Worm (Caenorhabditis elegans) whole organism, L2 larva: ENCODE results near the gene sto-1.

Source experiments
- C34F6.9 ChIP-seq: fragments of 150-350 bp; optimal IDR thresholded peaks from 2 replicates; lab custom pipeline; 2014; ENCODE audit warnings: missing biosample characterization, missing genetic modification characterization
- R02D3.7 ChIP-seq: fragments of 150-350 bp; optimal IDR thresholded peaks from 2 replicates; lab custom pipeline; 2014; ENCODE audit warnings: missing biosample characterization, missing genetic modification characterization
- Y55F3AM.14 ChIP-seq: fragments of 200-800 bp; sonication (Bioruptor generic); optimal IDR thresholded peaks from 2 replicates; lab custom pipeline; 2018; ENCODE audit warnings: mild to moderate bottlenecking, missing genetic modification characterization, missing compliant biosample characterization
- ZK546.5 ChIP-seq: sonication (generic microtip); optimal IDR thresholded peaks from 2 replicates; lab custom pipeline; 2017; ENCODE audit warnings: missing biosample characterization, missing genetic modification characterization
- aly-2 ChIP-seq: fragments of 150-350 bp; optimal IDR thresholded peaks from 2 replicates; lab custom pipeline; 2014; ENCODE audit warnings: missing biosample characterization, missing genetic modification characterization
- blmp-1 ChIP-seq: sonication (generic microtip); optimal IDR thresholded peaks from 2 replicates; lab custom pipeline; 2017; ENCODE audit warnings: missing genetic modification characterization, mild to moderate bottlenecking, missing compliant biosample characterization, antibody characterized with exemption, moderate library complexity; ENCODE audit not compliant: insufficient read depth
- ceh-16 ChIP-seq: fragments of 150-350 bp; optimal IDR thresholded peaks from 2 replicates; lab custom pipeline; 2014; ENCODE audit warnings: missing biosample characterization, missing genetic modification characterization
- dmd-4 ChIP-seq: sonication (generic microtip); optimal IDR thresholded peaks from 2 replicates; lab custom pipeline; 2017; ENCODE audit warnings: missing biosample characterization, missing genetic modification characterization
- elt-1 ChIP-seq: fragments of 150-350 bp; optimal IDR thresholded peaks from 2 replicates; lab custom pipeline; 2014; ENCODE audit warnings: missing biosample characterization, missing genetic modification characterization
- fos-1 ChIP-seq: fragments of 150-350 bp; optimal IDR thresholded peaks from 2 replicates; lab custom pipeline; 2014; ENCODE audit warnings: missing biosample characterization, missing genetic modification characterization
- gmeb-1 ChIP-seq: fragments of 150-350 bp; optimal IDR thresholded peaks from 2 replicates; lab custom pipeline; 2014; ENCODE audit warnings: missing biosample characterization, missing genetic modification characterization
- lin-11 ChIP-seq: fragments of 150-350 bp; sonication (generic microtip); optimal IDR thresholded peaks from 2 replicates; lab custom pipeline; 2014; ENCODE audit warnings: missing biosample characterization, missing genetic modification characterization, inconsistent platforms, mixed read lengths
- nhr-10 ChIP-seq: sonication (generic microtip); optimal IDR thresholded peaks from 2 replicates; lab custom pipeline; 2017; ENCODE audit warnings: missing biosample characterization, missing genetic modification characterization
- nhr-129 ChIP-seq: fragments of 150-350 bp; optimal IDR thresholded peaks from 2 replicates; lab custom pipeline; 2014; ENCODE audit warnings: missing biosample characterization, missing genetic modification characterization
- nhr-23 ChIP-seq: fragments of 150-350 bp; optimal IDR thresholded peaks from 2 replicates; lab custom pipeline; 2014; ENCODE audit warnings: missing biosample characterization, missing genetic modification reagents, missing genetic modification characterization
- nhr-77 ChIP-seq: fragments of 150-350 bp; optimal IDR thresholded peaks from 2 replicates; lab custom pipeline; 2014; ENCODE audit warnings: missing biosample characterization, missing genetic modification characterization
- peb-1 ChIP-seq: fragments of 150-350 bp; optimal IDR thresholded peaks from 2 replicates; lab custom pipeline; 2014; ENCODE audit warnings: missing biosample characterization, missing genetic modification characterization
- sem-4 ChIP-seq: fragments of 150-350 bp; optimal IDR thresholded peaks from 2 replicates; lab custom pipeline; 2014; ENCODE audit warnings: missing biosample characterization, missing genetic modification reagents, missing genetic modification characterization
- snpc-4 ChIP-seq: fragments of 150-350 bp; optimal IDR thresholded peaks from 2 replicates; lab custom pipeline; 2014; ENCODE audit warnings: missing biosample characterization, missing genetic modification characterization
- unc-39 ChIP-seq: fragments of 150-350 bp; optimal IDR thresholded peaks from 2 replicates; lab custom pipeline; 2014; ENCODE audit warnings: missing biosample characterization, missing genetic modification characterization

Gene sto-1

DNA sequence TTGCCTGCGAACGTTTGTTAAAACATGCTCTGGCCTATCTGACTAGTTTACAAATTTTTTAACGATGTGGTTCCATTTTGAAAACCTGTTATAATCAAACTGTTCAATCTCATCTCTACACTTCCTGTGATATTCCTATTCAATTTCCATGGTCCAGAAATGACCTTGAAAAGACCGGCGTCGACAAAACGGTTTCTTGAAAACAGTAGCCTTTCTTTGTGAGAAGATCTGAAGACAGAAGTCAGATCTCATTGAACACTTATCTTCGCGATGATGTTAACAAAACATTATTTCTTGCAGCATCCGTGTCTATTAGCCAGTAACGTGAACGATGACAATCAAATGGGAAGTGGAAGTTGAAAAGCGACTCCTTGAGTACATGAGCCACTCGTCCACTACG lies 34.0 kb downstream of the sto-1 start, which contains the start of gene C44E12.1:
Gene C44E12.1 (plus strand): TSS at position 301 of the 400 bp plus-strand sequence.
- TF ChIP-seq nhr-10 (no peak), lin-11 (tag; lab: Kevin White, UChicago) (no peak), C34F6.9 (tag; lab: Kevin White, UChicago) (no peak), ceh-16 (tag; lab: Kevin White, UChicago) (no peak), snpc-4 (tag; lab: Kevin White, UChicago) (no peak), peb-1 (no peak), aly-2 (tag; lab: Kevin White, UChicago) (no peak), Y55F3AM.14 (GFP tag; lab: Kevin White, UChicago) (no peak), nhr-23 (no peak), elt-1 (tag; lab: Kevin White, UChicago) (no peak), dmd-4 (no peak), blmp-1 (no peak), gmeb-1 (tag; lab: Kevin White, UChicago) (no peak), nhr-129 (tag; lab: Kevin White, UChicago) (no peak), ZK546.5 (tag; lab: Kevin White, UChicago) (no peak), fos-1 (tag; lab: Kevin White, UChicago) (no peak), unc-39 (tag; lab: Kevin White, UChicago) (no peak), sem-4 (tag; lab: Kevin White, UChicago) (no peak)

DNA sequence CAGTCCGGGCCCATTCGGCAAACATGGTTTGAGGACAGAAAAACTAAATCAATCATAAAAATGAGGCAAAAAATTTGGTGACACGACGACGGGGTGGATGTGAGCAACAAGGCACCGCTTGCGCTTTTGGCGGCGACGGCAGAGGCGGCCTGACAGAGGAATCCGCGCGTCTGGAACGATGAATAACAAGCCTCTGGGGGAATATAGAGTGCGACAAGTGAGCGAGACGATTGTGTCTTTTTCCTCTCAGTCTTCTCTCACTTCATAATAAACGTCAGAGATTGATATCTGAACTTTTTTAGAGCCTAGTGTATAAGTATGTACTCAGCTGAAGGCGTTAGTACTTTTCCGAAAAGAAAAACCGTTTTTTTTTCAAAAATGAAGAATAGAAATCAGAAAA lies 45.4 kb downstream of the sto-1 start, which contains the start of gene twk-17:
Gene twk-17 (minus strand): TSS at position 101 of the 400 bp plus-strand sequence.
- TF ChIP-seq peb-1 (no peak), nhr-77 (tag; lab: Kevin White, UChicago) (no peak), fos-1 (tag; lab: Kevin White, UChicago) (no peak), R02D3.7 (tag; lab: Kevin White, UChicago) (no peak)
